Fruit fly (Drosophila melanogaster) whole organism: ENCODE data around the gene Abcd1.

Source experiments
- CG8478 ChIP-seq: fragments of >200 bp; optimal IDR thresholded peaks from 2 replicates; lab custom pipeline; 2018; ENCODE audit warnings: inconsistent platforms
- EcR ChIP-seq, 2 experiments: fragments of >200 bp; optimal IDR thresholded peaks; 2 replicates each; lab custom pipeline; 2017; ENCODE audit warnings: missing biosample characterization in 2 of 2, missing genetic modification characterization in 2 of 2, missing genetic modification reagents in 2 of 2
- pan ChIP-seq: fragments of >200 bp; optimal IDR thresholded peaks from 2 replicates; lab custom pipeline; 2017
- psq ChIP-seq: fragments of >200 bp; optimal IDR thresholded peaks from 2 replicates; lab custom pipeline; 2017
- usp ChIP-seq: fragments of >200 bp; optimal IDR thresholded peaks from 2 replicates; lab custom pipeline; 2017; ENCODE audit warnings: missing biosample characterization, missing genetic modification characterization, mixed read lengths

dm6 chr4:179920-180261 lies 13.7 kb downstream of the Abcd1 start:
- TF ChIP-seq usp (GFP tag; lab: Kevin White, UChicago) (no peak), psq (no peak), pan (no peak), CG8478 (no peak), EcR (GFP tag; optimal IDR thresholded peaks at IDR 0.05; lab: Kevin White, UChicago) (no peak)
